Worm (Caenorhabditis elegans) whole organism, late embryonic: ENCODE data around the gene C01B10.44.
A peak's percentile ranks its signal among the peaks of the same experiment; 100 is the strongest.
"Not testable (repeated sequence)": the region's sequence is repeated elsewhere in the genome, so short reads cannot be mapped to it uniquely, and the experiment has no call there.

ENCODE experiments used
- C08G9.2 ChIP-seq: sonication (generic microtip); optimal IDR thresholded peaks from 2 replicates; lab custom pipeline; 2016; ENCODE audit warnings: mild to moderate bottlenecking, missing genetic modification characterization, moderate library complexity, missing compliant biosample characterization
- K09A11.1 ChIP-seq: sonication (generic microtip); optimal IDR thresholded peaks from 2 replicates; lab custom pipeline; 2017; ENCODE audit warnings: antibody characterized with exemption, mild to moderate bottlenecking, missing genetic modification characterization, missing compliant biosample characterization; ENCODE audit not compliant: insufficient read depth
- T23F11.4 ChIP-seq: fragments of 200-800 bp; sonication (Bioruptor generic); optimal IDR thresholded peaks from 2 replicates; lab custom pipeline; 2018; ENCODE audit warnings: mild to moderate bottlenecking, missing genetic modification characterization, missing compliant biosample characterization
- Y22D7AL.16 ChIP-seq: sonication (generic microtip); optimal IDR thresholded peaks from 2 replicates; lab custom pipeline; 2016; ENCODE audit warnings: missing genetic modification characterization, missing compliant biosample characterization
- ceh-18 ChIP-seq: sonication (generic microtip); optimal IDR thresholded peaks from 2 replicates; lab custom pipeline; 2016; ENCODE audit warnings: missing genetic modification characterization, missing compliant biosample characterization
- ceh-22 ChIP-seq: sonication (generic microtip); optimal IDR thresholded peaks from 2 replicates; lab custom pipeline; 2017; ENCODE audit warnings: missing biosample characterization, missing genetic modification characterization
- ceh-34 ChIP-seq: sonication (generic microtip); optimal IDR thresholded peaks from 2 replicates; lab custom pipeline; 2016; ENCODE audit warnings: mild to moderate bottlenecking, missing genetic modification characterization, missing compliant biosample characterization
- dve-1 ChIP-seq: sonication (generic microtip); optimal IDR thresholded peaks from 2 replicates; lab custom pipeline; 2017; ENCODE audit warnings: antibody characterized with exemption, mild to moderate bottlenecking, missing genetic modification characterization, missing compliant biosample characterization
- elt-4 ChIP-seq: sonication (generic microtip); optimal IDR thresholded peaks from 2 replicates; lab custom pipeline; 2016; ENCODE audit warnings: missing genetic modification characterization, missing compliant biosample characterization
- fax-1 ChIP-seq: sonication (generic microtip); optimal IDR thresholded peaks from 2 replicates; lab custom pipeline; 2016; ENCODE audit warnings: missing genotype, missing genetic modification characterization, missing compliant biosample characterization
- gmeb-2 ChIP-seq: sonication (generic microtip); optimal IDR thresholded peaks from 2 replicates; lab custom pipeline; 2016; ENCODE audit warnings: missing genetic modification characterization, inconsistent platforms, missing compliant biosample characterization
- hlh-30 ChIP-seq: sonication (generic microtip); optimal IDR thresholded peaks from 2 replicates; lab custom pipeline; 2017; ENCODE audit warnings: antibody characterized with exemption, missing genetic modification characterization, missing compliant biosample characterization; ENCODE audit not compliant: insufficient read depth
- hlh-6 ChIP-seq: sonication (generic microtip); optimal IDR thresholded peaks from 2 replicates; lab custom pipeline; 2016; ENCODE audit warnings: missing genotype, missing genetic modification characterization, missing compliant biosample characterization
- nfya-1 ChIP-seq: sonication (generic microtip); optimal IDR thresholded peaks from 2 replicates; lab custom pipeline; 2017; ENCODE audit warnings: missing genetic modification characterization, mild to moderate bottlenecking, missing compliant biosample characterization, antibody characterized with exemption, moderate library complexity
- nhr-11 ChIP-seq: fragments of 150-350 bp; optimal IDR thresholded peaks from 2 replicates; lab custom pipeline; 2014; ENCODE audit warnings: missing biosample characterization, missing genetic modification characterization
- nhr-232 ChIP-seq: sonication (generic microtip); optimal IDR thresholded peaks from 2 replicates; lab custom pipeline; 2016; ENCODE audit warnings: missing genetic modification characterization, missing compliant biosample characterization
- npax-4 ChIP-seq: sonication (generic microtip); optimal IDR thresholded peaks from 2 replicates; lab custom pipeline; 2016; ENCODE audit warnings: missing genetic modification characterization, missing compliant biosample characterization
- odd-2 ChIP-seq: sonication (generic microtip); optimal IDR thresholded peaks from 2 replicates; lab custom pipeline; 2017; ENCODE audit warnings: antibody characterized with exemption, mild to moderate bottlenecking, missing genetic modification characterization, missing compliant biosample characterization
- pax-1 ChIP-seq: fragments of 150-350 bp; optimal IDR thresholded peaks from 2 replicates; lab custom pipeline; 2014; ENCODE audit warnings: missing biosample characterization, missing genetic modification characterization
- pros-1 ChIP-seq: fragments of 150-350 bp; optimal IDR thresholded peaks from 2 replicates; lab custom pipeline; 2014; ENCODE audit warnings: missing biosample characterization, missing genetic modification reagents, missing genetic modification characterization
- rnt-1 ChIP-seq: sonication (generic microtip); optimal IDR thresholded peaks from 2 replicates; lab custom pipeline; 2016; ENCODE audit warnings: missing genetic modification characterization, missing compliant biosample characterization
- tbx-7 ChIP-seq: sonication (generic microtip); optimal IDR thresholded peaks from 2 replicates; lab custom pipeline; 2016; ENCODE audit warnings: missing genotype, missing genetic modification characterization, missing compliant biosample characterization
- unc-3 ChIP-seq, 2 experiments: fragments of 200-800 bp in 1 of 2; sonication (Bioruptor generic) in 1 of 2; sonication (generic microtip) in 1 of 2; conservative IDR thresholded peaks in 1 of 2; optimal IDR thresholded peaks in 1 of 2; 2 replicates each; pipeline versions ENCODE4 v1.3.6 to Lab custom; 2016 to 2022; ENCODE audit warnings: missing compliant biosample characterization in 2 of 2, missing genetic modification characterization in 2 of 2, missing genetic modification reagents in 1 of 2
- unc-42 ChIP-seq: sonication (generic microtip); optimal IDR thresholded peaks from 2 replicates; lab custom pipeline; 2016; ENCODE audit warnings: missing genotype, missing genetic modification characterization, missing compliant biosample characterization
- unc-55 ChIP-seq: sonication (generic microtip); optimal IDR thresholded peaks from 2 replicates; lab custom pipeline; 2017; ENCODE audit warnings: missing biosample characterization, missing genetic modification reagents, missing genetic modification characterization
- unc-86 ChIP-seq: sonication (generic microtip); optimal IDR thresholded peaks from 2 replicates; lab custom pipeline; 2016; ENCODE audit warnings: missing genetic modification characterization, missing compliant biosample characterization
- zip-5 ChIP-seq: sonication (generic microtip); optimal IDR thresholded peaks from 2 replicates; lab custom pipeline; 2016; ENCODE audit warnings: missing genetic modification characterization, missing compliant biosample characterization

Gene C01B10.44

DNA sequence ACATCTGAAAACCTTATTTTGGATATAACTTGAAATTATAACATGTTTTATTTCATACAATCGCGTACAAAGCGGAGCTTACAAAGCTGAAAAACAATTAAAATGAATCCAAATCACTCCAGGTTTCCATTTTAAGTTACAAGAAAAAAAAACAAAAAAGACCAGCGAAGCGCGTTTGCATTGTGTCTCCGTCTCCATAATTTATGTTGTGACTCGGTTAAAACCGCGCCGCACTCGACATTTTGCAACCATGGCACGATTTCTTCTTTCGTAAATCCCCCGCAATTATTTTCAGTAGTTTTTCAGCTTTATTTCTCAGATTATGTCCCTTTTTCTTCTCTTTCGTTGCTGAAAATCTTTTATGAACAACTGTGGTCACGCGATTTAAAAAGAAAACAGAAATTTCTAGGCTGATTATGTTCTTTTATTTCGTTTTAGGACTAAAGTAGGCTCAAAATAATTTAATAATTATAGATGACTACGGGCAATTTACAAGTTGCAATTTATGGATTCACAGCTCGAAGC is 38.0 kb upstream of the C01B10.44 start, which contains the start of the genes F38A5.2 and dnj-11 (continued):
- TF ChIP-seq nfya-1 (tag; lab: Kevin White, UChicago) (peak; percentile 48), C08G9.2 (tag; lab: Kevin White, UChicago) (no peak), K09A11.1 (tag; lab: Kevin White, UChicago) (no peak), rnt-1 (peak; percentile 55), fax-1 (no peak), pax-1 (tag; lab: Kevin White, UChicago) (peak; percentile 71), dve-1 (tag; lab: Kevin White, UChicago) (peak; percentile 42), elt-4 (tag; lab: Kevin White, UChicago) (no peak), gmeb-2 (no peak)

DNA sequence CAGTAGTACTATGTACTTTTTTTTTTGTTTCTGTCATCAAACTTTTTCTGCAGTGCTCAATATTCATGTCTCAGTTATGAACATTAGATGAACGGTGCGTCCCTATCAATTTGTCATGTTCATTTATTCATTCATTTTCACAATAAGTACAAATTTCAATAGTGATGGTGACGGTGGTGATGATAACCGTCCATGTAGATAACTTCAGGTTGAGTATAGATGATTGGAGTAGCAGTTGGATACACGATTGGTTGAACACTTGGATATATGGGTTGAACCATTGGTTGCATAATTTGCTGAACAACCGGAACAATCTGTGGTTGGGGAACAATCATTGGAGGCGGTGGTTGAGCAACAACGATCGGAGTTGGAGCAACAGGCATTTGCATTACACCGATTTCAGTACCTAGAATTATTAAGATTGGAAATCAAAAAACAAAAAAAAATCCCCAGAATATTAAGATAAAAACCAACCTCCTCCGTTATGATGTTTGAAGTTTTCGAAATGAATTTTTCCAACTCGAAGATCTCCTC is 35.3 kb upstream of the C01B10.44 start:
- no peak for TF ChIP-seq tbx-7 (tag; lab: Kevin White, UChicago)

DNA sequence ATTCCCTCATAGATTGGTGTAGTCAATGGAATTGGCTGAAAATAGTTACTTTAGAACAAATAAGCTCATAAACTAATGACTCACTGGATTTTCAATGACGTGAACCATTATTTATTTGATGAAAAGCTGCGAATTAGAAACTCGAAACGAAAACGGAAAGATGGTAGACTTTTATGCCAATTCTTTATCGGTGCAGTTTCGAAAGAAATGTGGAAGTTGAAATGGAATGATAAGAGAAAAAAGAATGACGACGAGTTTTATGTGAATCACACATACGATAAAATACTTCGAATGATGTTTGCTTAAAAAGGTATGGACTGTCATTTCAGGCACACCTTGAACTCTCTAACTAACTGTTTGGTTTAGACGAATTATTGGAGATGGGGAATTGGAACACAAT is 33.5 kb upstream of the C01B10.44 start, which contains the start of the genes lec-11 and irld-7:
TSS of gene lec-11 (minus strand) at position 126 of the 400 bp plus-strand sequence.
TSS of gene irld-7 (plus strand) at position 332 of the 400 bp plus-strand sequence.
- TF ChIP-seq odd-2 = no peak
- TF ChIP-seq nhr-11 = no peak
- no peak for TF ChIP-seq zip-5 (tag; lab: Kevin White, UChicago)
- no peak for TF ChIP-seq ceh-34

DNA sequence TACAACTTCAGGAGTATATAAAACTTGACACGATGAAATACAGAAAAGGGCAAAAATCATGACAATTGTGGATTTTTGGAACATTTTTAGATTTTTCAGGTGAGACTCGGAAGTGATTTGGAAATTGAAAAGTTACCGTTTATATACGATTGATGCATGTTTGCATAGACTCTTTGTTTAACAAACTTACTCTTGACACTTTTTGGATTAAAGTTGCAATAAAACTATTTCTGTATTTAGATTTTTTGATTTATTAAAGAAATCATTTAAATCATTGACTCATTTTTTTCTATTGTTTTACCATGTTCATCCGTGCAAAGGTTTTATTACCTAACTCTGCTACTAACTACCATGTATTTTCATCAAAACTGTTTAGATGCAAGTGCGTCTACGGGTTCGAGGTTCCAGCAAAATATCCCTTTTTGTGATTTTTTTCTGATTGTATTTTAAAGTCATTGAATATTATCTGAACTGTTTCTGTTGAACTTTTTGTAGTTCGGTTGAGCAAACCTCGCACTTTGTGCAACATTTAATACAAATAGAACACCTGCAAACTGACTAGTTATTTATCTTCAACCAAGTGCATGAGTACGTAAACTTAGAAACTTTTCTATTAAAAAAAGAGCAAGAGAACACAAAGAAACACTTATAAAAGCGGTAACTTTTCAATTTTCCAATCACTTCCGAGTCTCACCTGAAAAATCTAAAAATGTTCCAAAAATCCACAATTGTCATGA is 32.3 kb upstream of the C01B10.44 start, which contains the start of the genes nspb-1 and nspb-2:
TSS of gene nspb-1 (minus strand) at position 101 of the 737 bp plus-strand sequence.
TSS of gene nspb-2 (plus strand) at position 687 of the 737 bp plus-strand sequence.
- not testable (repeated sequence) for TF ChIP-seq nhr-232 (tag; lab: Kevin White, UChicago); T23F11.4; rnt-1
- TF ChIP-seq, all 69 proteins: peak for 0; not testable (repeated sequence) for 69

DNA sequence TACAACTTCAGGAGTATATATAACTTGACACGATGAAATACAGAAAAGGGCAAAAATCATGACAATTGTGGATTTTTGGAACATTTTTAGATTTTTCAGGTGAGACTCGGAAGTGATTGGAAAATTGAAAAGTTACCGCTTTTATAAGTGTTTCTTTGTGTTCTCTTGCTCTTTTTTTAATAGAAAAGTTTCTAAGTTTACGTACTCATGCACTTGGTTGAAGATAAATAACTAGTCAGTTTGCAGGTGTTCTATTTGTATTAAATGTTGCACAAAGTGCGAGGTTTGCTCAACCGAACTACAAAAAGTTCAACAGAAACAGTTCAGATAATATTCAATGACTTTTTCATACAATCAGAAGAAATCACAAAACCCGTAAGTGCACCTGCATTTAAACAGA is 28.6 kb upstream of the C01B10.44 start, which contains the start of gene nspb-3:
TSS of gene nspb-3 (minus strand) at position 101 of the 400 bp plus-strand sequence.
- not testable (repeated sequence) for TF ChIP-seq hlh-6, ceh-22, pros-1 (tag; lab: Kevin White, UChicago)
- TF ChIP-seq, all 69 proteins: peak for 0; not testable (repeated sequence) for 69

DNA sequence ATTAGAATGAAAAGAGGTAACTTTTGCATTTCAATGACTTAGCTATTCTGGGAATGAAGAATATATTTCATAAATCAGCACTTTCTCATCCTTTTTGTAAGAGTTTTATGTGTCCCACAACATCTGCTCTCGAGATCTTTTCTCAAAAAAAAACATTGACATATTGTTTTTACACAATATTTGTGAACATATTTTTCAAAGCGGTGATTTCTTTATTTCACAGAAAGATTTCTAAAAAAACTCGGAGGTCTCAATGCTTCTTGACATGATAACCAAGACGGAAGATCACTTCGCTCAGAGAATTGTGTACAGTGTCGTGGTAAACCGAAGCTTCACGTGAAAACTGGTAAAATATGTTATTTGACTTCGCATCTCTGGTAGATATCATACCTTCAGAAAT is 27.6 kb upstream of the C01B10.44 start, which contains the start of gene F38A5.22:
TSS of gene F38A5.22 (minus strand) at position 29 of the 400 bp plus-strand sequence.
- TF ChIP-seq ceh-18 (no peak), unc-86 (tag; lab: Kevin White, UChicago) (no peak), unc-42 (tag; lab: Kevin White, UChicago) (no peak), unc-55 (GFP tag; lab: Kevin White, UChicago) (no peak), ceh-22 (tag; lab: Kevin White, UChicago) (no peak), Y22D7AL.16 (tag; lab: Kevin White, UChicago) (no peak), npax-4 (no peak), hlh-30 (tag; lab: Kevin White, UChicago) (no peak), unc-3 (GFP tag; conservative IDR thresholded peaks at IDR 0.05; lab: Robert Waterston, UW) (no peak), unc-3 (tag; optimal IDR thresholded peaks at IDR 0.05; lab: Kevin White, UChicago) (no peak)
